Worm (Caenorhabditis elegans) whole organism, late embryonic: ENCODE results near the gene D1014.5.

ENCODE experiments used
- C38D4.7 ChIP-seq: fragments of 200-800 bp; sonication (Bioruptor generic); optimal IDR thresholded peaks from 2 replicates; lab custom pipeline; 2018; ENCODE audit warnings: mild to moderate bottlenecking, missing genetic modification characterization, moderate library complexity, missing compliant biosample characterization
- T23F11.4 ChIP-seq: fragments of 200-800 bp; sonication (Bioruptor generic); optimal IDR thresholded peaks from 2 replicates; lab custom pipeline; 2018; ENCODE audit warnings: mild to moderate bottlenecking, missing genetic modification characterization, missing compliant biosample characterization
- pag-3 ChIP-seq: sonication (generic microtip); optimal IDR thresholded peaks from 2 replicates; lab custom pipeline; 2016; ENCODE audit warnings: missing compliant biosample characterization, missing genetic modification characterization, borderline replicate concordance

DNA sequence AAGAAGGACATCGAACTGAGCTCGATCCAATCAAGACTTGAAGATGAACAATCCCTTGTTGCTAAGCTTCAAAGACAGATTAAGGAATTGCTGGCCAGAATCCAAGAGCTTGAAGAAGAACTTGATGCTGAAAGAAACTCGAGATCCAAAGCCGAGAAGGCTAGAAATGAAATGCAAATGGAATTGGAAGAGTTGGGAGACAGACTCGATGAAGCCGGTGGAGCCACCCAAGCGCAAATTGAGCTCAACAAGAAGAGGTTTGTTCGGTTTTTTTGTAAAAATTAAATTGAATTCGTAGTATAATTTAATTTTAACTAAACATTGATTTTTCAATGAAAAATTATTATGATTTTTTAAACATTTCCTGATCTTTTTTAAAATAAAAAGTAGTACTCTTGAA is 8.9 kb upstream of the D1014.5 start:
- TF ChIP-seq pag-3 (tag; lab: Kevin White, UChicago), result no peak
- no peak for TF ChIP-seq T23F11.4 (GFP tag; lab: Kevin White, UChicago)
- no peak for TF ChIP-seq C38D4.7 (GFP tag; lab: Kevin White, UChicago)
